Worm (Caenorhabditis elegans) whole organism, L1 larva: ENCODE measurements around the gene srd-50.

Experiments used
- C16A3.4 ChIP-seq: fragments of 150-350 bp; optimal IDR thresholded peaks from 2 replicates; lab custom pipeline; 2014; ENCODE audit warnings: missing biosample characterization, missing genetic modification characterization
- aha-1 ChIP-seq: fragments of 150-350 bp; optimal IDR thresholded peaks from 2 replicates; lab custom pipeline; 2014; ENCODE audit warnings: missing biosample characterization, missing genetic modification characterization
- alr-1 ChIP-seq: fragments of 200-800 bp; sonication (Bioruptor generic); optimal IDR thresholded peaks from 2 replicates; lab custom pipeline; 2018; ENCODE audit warnings: borderline replicate concordance, mild to moderate bottlenecking, missing genetic modification characterization, missing compliant biosample characterization
- aly-2 ChIP-seq: fragments of 150-350 bp; optimal IDR thresholded peaks from 2 replicates; lab custom pipeline; 2014; ENCODE audit warnings: missing biosample characterization, missing genetic modification characterization
- blmp-1 ChIP-seq: fragments of 150-350 bp; optimal IDR thresholded peaks from 2 replicates; lab custom pipeline; 2014; ENCODE audit warnings: missing biosample characterization, missing genetic modification characterization
- ceh-82 ChIP-seq, 3 experiments: fragments of 150-350 bp in 1 of 3; sonication (generic microtip) in 2 of 3; optimal IDR thresholded peaks; 2 replicates each; lab custom pipeline; 2014 to 2017; ENCODE audit warnings: missing biosample characterization in 3 of 3, missing genetic modification characterization in 3 of 3
- ceh-90 ChIP-seq: sonication (generic microtip); optimal IDR thresholded peaks from 2 replicates; lab custom pipeline; 2016; ENCODE audit warnings: missing genetic modification characterization, missing compliant biosample characterization
- ces-1 ChIP-seq: fragments of 150-350 bp; optimal IDR thresholded peaks from 2 replicates; lab custom pipeline; 2014; ENCODE audit warnings: missing biosample characterization, missing genetic modification reagents, missing genetic modification characterization
- dpl-1 ChIP-seq, 3 experiments: fragments of 150-350 bp in 2 of 3; sonication (generic microtip) in 1 of 3; optimal IDR thresholded peaks; 2 replicates each; lab custom pipeline; 2014 to 2017; ENCODE audit warnings: missing biosample characterization in 3 of 3, missing genetic modification characterization in 3 of 3, missing genetic modification reagents in 3 of 3
- dsc-1 ChIP-seq: sonication (generic microtip); optimal IDR thresholded peaks from 2 replicates; lab custom pipeline; 2016; ENCODE audit warnings: mild to moderate bottlenecking, missing genetic modification characterization, missing compliant biosample characterization
- efl-1 ChIP-seq, 4 experiments: fragments of 150-350 bp; optimal IDR thresholded peaks in 3 of 4; peaks in 1 of 4; 1 replicate in 1 of 4; 2 replicates in 3 of 4; lab custom pipeline; 2014; ENCODE audit warnings: missing biosample characterization in 2 of 4, missing genetic modification characterization in 2 of 4, missing genetic modification reagents in 2 of 4
- elt-2 ChIP-seq: sonication (generic microtip); optimal IDR thresholded peaks from 2 replicates; lab custom pipeline; 2016; ENCODE audit warnings: missing genetic modification characterization, mild to moderate bottlenecking, inconsistent platforms, missing compliant biosample characterization, missing genetic modification reagents
- hlh-17 ChIP-seq: fragments of 200-800 bp; sonication (Bioruptor generic); optimal IDR thresholded peaks from 2 replicates; lab custom pipeline; 2018; ENCODE audit warnings: missing genetic modification characterization, mild to moderate bottlenecking, missing compliant biosample characterization, moderate library complexity, borderline replicate concordance
- isw-1 ChIP-seq: fragments of 200-800 bp; sonication (Bioruptor generic); IDR thresholded peaks from 2 replicates; pipeline ENCODE4 v1.3.6; 2022; ENCODE audit warnings: missing genetic modification characterization, missing compliant biosample characterization
- jun-1 ChIP-seq: fragments of 150-350 bp; optimal IDR thresholded peaks from 2 replicates; lab custom pipeline; 2014; ENCODE audit warnings: missing biosample characterization, missing genetic modification reagents, missing genetic modification characterization
- lin-13 ChIP-seq: fragments of 150-350 bp; optimal IDR thresholded peaks from 2 replicates; lab custom pipeline; 2014; ENCODE audit warnings: missing biosample characterization, missing genetic modification reagents, missing genetic modification characterization
- lin-14 ChIP-seq: fragments of 200-800 bp; sonication (Bioruptor generic); optimal IDR thresholded peaks from 2 replicates; lab custom pipeline; 2018; ENCODE audit warnings: mild to moderate bottlenecking, missing genetic modification characterization, moderate library complexity, missing compliant biosample characterization
- lin-15B ChIP-seq: fragments of 150-350 bp; sonication (generic microtip); optimal IDR thresholded peaks from 3 replicates; lab custom pipeline; 2014; ENCODE audit warnings: missing biosample characterization, missing genetic modification characterization
- lsy-2 ChIP-seq, 2 experiments: fragments of 150-350 bp; optimal IDR thresholded peaks; 2 replicates each; lab custom pipeline; 2014; ENCODE audit warnings: missing biosample characterization in 2 of 2, missing genetic modification characterization in 2 of 2
- mab-9 ChIP-seq: fragments of 200-800 bp; sonication (Bioruptor generic); IDR thresholded peaks from 2 replicates; pipeline ENCODE4 v1.3.6; 2022; ENCODE audit warnings: missing genetic modification reagents, missing genetic modification characterization, missing compliant biosample characterization
- nhr-11 ChIP-seq: fragments of 150-350 bp; optimal IDR thresholded peaks from 2 replicates; lab custom pipeline; 2014; ENCODE audit warnings: missing biosample characterization, missing genetic modification characterization
- nhr-20 ChIP-seq: sonication (generic microtip); optimal IDR thresholded peaks from 2 replicates; lab custom pipeline; 2016; ENCODE audit warnings: mild to moderate bottlenecking, missing genetic modification characterization, missing compliant biosample characterization
- nhr-47 ChIP-seq: sonication (generic microtip); optimal IDR thresholded peaks from 2 replicates; lab custom pipeline; 2016; ENCODE audit warnings: mild to moderate bottlenecking, missing genetic modification characterization, moderate library complexity, missing compliant biosample characterization
- nhr-77 ChIP-seq: fragments of 150-350 bp; optimal IDR thresholded peaks from 2 replicates; lab custom pipeline; 2014; ENCODE audit warnings: missing biosample characterization, missing genetic modification characterization
- nhr-84 ChIP-seq: sonication (generic microtip); optimal IDR thresholded peaks from 2 replicates; lab custom pipeline; 2017; ENCODE audit warnings: missing biosample characterization, missing genetic modification characterization
- nhr-90 ChIP-seq: sonication (generic microtip); optimal IDR thresholded peaks from 2 replicates; lab custom pipeline; 2016; ENCODE audit warnings: mild to moderate bottlenecking, missing genetic modification characterization, missing compliant biosample characterization; ENCODE audit not compliant: poor library complexity
- pag-3 ChIP-seq: sonication (generic microtip); optimal IDR thresholded peaks from 2 replicates; lab custom pipeline; 2017; ENCODE audit warnings: missing genetic modification characterization, mild to moderate bottlenecking, missing compliant biosample characterization, antibody characterized with exemption, borderline replicate concordance; ENCODE audit not compliant: insufficient read depth
- pqm-1 ChIP-seq: sonication (generic microtip); optimal IDR thresholded peaks from 3 replicates; lab custom pipeline; 2017; ENCODE audit warnings: missing biosample characterization, missing genetic modification characterization
- rnt-1 ChIP-seq: sonication (generic microtip); optimal IDR thresholded peaks from 2 replicates; lab custom pipeline; 2016; ENCODE audit warnings: mild to moderate bottlenecking, missing genetic modification characterization, moderate library complexity, missing compliant biosample characterization
- skn-1 ChIP-seq: fragments of 150-350 bp; optimal IDR thresholded peaks from 2 replicates; lab custom pipeline; 2014; ENCODE audit warnings: missing biosample characterization, missing genetic modification characterization
- snpc-4 ChIP-seq: fragments of 150-350 bp; optimal IDR thresholded peaks from 2 replicates; lab custom pipeline; 2014; ENCODE audit warnings: missing biosample characterization, missing genetic modification characterization
- snu-23 ChIP-seq: sonication (generic microtip); optimal IDR thresholded peaks from 2 replicates; lab custom pipeline; 2016; ENCODE audit warnings: missing genetic modification characterization, missing compliant biosample characterization
- sptf-1 ChIP-seq: fragments of 150-350 bp; optimal IDR thresholded peaks from 2 replicates; lab custom pipeline; 2014; ENCODE audit warnings: missing biosample characterization, missing genetic modification characterization
- sup-37 ChIP-seq: fragments of 200-800 bp; sonication (Bioruptor generic); optimal IDR thresholded peaks from 2 replicates; lab custom pipeline; 2018; ENCODE audit warnings: mild to moderate bottlenecking, missing genetic modification characterization, missing compliant biosample characterization
- tbx-2 ChIP-seq: sonication (generic microtip); optimal IDR thresholded peaks from 2 replicates; lab custom pipeline; 2016; ENCODE audit warnings: missing genetic modification characterization, missing compliant biosample characterization
- unc-130 ChIP-seq: fragments of 150-350 bp; optimal IDR thresholded peaks from 2 replicates; lab custom pipeline; 2017; ENCODE audit warnings: missing biosample characterization, missing genetic modification characterization, inconsistent platforms
- unc-30 ChIP-seq: sonication (generic microtip); optimal IDR thresholded peaks from 2 replicates; lab custom pipeline; 2017; ENCODE audit warnings: missing biosample characterization, missing genetic modification characterization
- unc-86 ChIP-seq: sonication (generic microtip); optimal IDR thresholded peaks from 2 replicates; lab custom pipeline; 2016; ENCODE audit warnings: missing genetic modification characterization, missing compliant biosample characterization
- unc-98 ChIP-seq: fragments of 200-800 bp; sonication (Bioruptor generic); IDR thresholded peaks from 2 replicates; pipeline ENCODE4 v1.3.6; 2022; ENCODE audit warnings: missing genetic modification characterization, missing compliant biosample characterization
- vab-15 ChIP-seq: sonication (generic microtip); optimal IDR thresholded peaks from 2 replicates; lab custom pipeline; 2017; ENCODE audit warnings: missing genotype, mild to moderate bottlenecking, missing genetic modification characterization, missing compliant biosample characterization
- ztf-11 ChIP-seq, 2 experiments: sonication (generic microtip); optimal IDR thresholded peaks; 2 replicates each; lab custom pipeline; 2016 to 2017; ENCODE audit warnings: missing genetic modification characterization in 2 of 2, missing biosample characterization in 1 of 2, missing compliant biosample characterization in 1 of 2

Gene srd-50

ce11 chrX:13526219-13527218 is 44.9 kb upstream of the srd-50 start (continued):
- no peak for TF ChIP-seq unc-86 (tag; lab: Kevin White, UChicago)
- TF ChIP-seq lin-14 (GFP tag; lab: Kevin White, UChicago): peak; percentile 57
- no peak for TF ChIP-seq mab-9 (GFP tag; lab: Robert Waterston, UW)
- TF ChIP-seq C16A3.4 (tag; lab: Kevin White, UChicago): peak; percentile 13
- no peak for TF ChIP-seq nhr-77 (tag; lab: Kevin White, UChicago)
- no peak for TF ChIP-seq elt-2
- peak; percentile 23 for TF ChIP-seq nhr-20 (tag; lab: Kevin White, UChicago)
- no peak for TF ChIP-seq sup-37
- no peak for TF ChIP-seq snpc-4 (tag; lab: Kevin White, UChicago)
- TF ChIP-seq rnt-1 (tag; lab: Kevin White, UChicago): peak; percentile 19
- TF ChIP-seq pag-3 (tag; lab: Kevin White, UChicago): no peak
- no peak for TF ChIP-seq isw-1 (GFP tag; lab: Robert Waterston, UW)
- no peak for TF ChIP-seq unc-30 (tag; lab: Kevin White, UChicago)
- TF ChIP-seq lin-15B (tag; lab: Kevin White, UChicago): no peak
- no peak for TF ChIP-seq pqm-1 (tag; lab: Kevin White, UChicago)
- TF ChIP-seq vab-15 (tag; lab: Kevin White, UChicago): no peak
- TF ChIP-seq nhr-11: no peak
- no peak for TF ChIP-seq nhr-84 (tag; lab: Kevin White, UChicago)
- no peak for TF ChIP-seq ces-1
- no peak for TF ChIP-seq sptf-1 (tag; lab: Kevin White, UChicago)
- TF ChIP-seq, all 84 proteins: peak for 11

ce11 chrX:13525094-13525493 is 43.5 kb upstream of the srd-50 start:
- no peak for TF ChIP-seq isw-1 (GFP tag; lab: Robert Waterston, UW)

- TF ChIP-seq aha-1 (tag; lab: Kevin White, UChicago) (no peak), aly-2 (tag; lab: Kevin White, UChicago) (no peak), ceh-90 (tag; lab: Kevin White, UChicago) (no peak), blmp-1 (tag; lab: Kevin White, UChicago) (peak; percentile 10), lin-13 (GFP tag; lab: Kevin White, UChicago) (peak; percentile 34), mab-9 (GFP tag; lab: Robert Waterston, UW) (0 out of 2 replicates have a peak, but pooled peaks have one; percentile 11), C16A3.4 (tag; lab: Kevin White, UChicago) (peak; percentile 21), lin-15B (tag; lab: Kevin White, UChicago) (peak; percentile 14), nhr-90 (tag; lab: Kevin White, UChicago) (peak; percentile 9), nhr-11 (no peak), nhr-47 (peak; percentile 30), efl-1 (optimal IDR thresholded peaks at IDR 0.05; lab: Kevin White, UChicago) (no peak), efl-1 (GFP tag; optimal IDR thresholded peaks at IDR 0.05 in 1 of 2; lab: Kevin White, UChicago) (peak in 1 of 2 experiments; percentile 33), dsc-1 (tag; lab: Kevin White, UChicago) (peak; percentile 17), alr-1 (tag; lab: Kevin White, UChicago) (no peak), lsy-2 (tag; optimal IDR thresholded peaks at IDR 0.05; lab: Kevin White, UChicago) (peak in 1 of 2 experiments; percentile 61), elt-2 (peak; percentile 5), dpl-1 (GFP tag; optimal IDR thresholded peaks at IDR 0.05; lab: Kevin White, UChicago) (peak in 1 of 3 experiments; percentile 9), sptf-1 (tag; lab: Kevin White, UChicago) (no peak), unc-130 (tag; lab: Kevin White, UChicago) (no peak), snu-23 (GFP tag; lab: Kevin White, UChicago) (peak; percentile 45), snpc-4 (tag; lab: Kevin White, UChicago) (peak; percentile 14), rnt-1 (tag; lab: Kevin White, UChicago) (peak; percentile 30), tbx-2 (tag; lab: Kevin White, UChicago) (peak; percentile 36), jun-1 (tag; lab: Kevin White, UChicago) (peak; percentile 38), skn-1 (tag; lab: Kevin White, UChicago) (peak; percentile 51), hlh-17 (GFP tag; lab: Kevin White, UChicago) (no peak), ceh-82 (tag; optimal IDR thresholded peaks at IDR 0.05; lab: Kevin White, UChicago) (peak in 1 of 3 experiments; percentile 52), isw-1 (GFP tag; lab: Robert Waterston, UW) (peak; percentile 2; the same call in 1 of the 2 replicates), unc-98 (GFP tag; lab: Robert Waterston, UW) (no peak), ztf-11 (tag; optimal IDR thresholded peaks at IDR 0.05; lab: Kevin White, UChicago) (peak in 1 of 2 experiments; percentile 41), nhr-77 (tag; lab: Kevin White, UChicago) (peak; percentile 11), nhr-20 (tag; lab: Kevin White, UChicago) (peak; percentile 26)
Measured at ce11 chrX:13518861-13519713, 37.5 kb upstream of the srd-50 start, which contains the start of the genes cdk-4 and F18H3.1. cdk-4 (minus strand) TSS chrX:13518911. F18H3.1 (plus strand) TSS chrX:13519663.
